Fruit fly (Drosophila melanogaster) whole organism: ENCODE data around the gene bor.

Source experiments
- CG8478 ChIP-seq: fragments of >200 bp; optimal IDR thresholded peaks from 2 replicates; lab custom pipeline; 2018; ENCODE audit warnings: inconsistent platforms
- Dll ChIP-seq: fragments of >200 bp; optimal IDR thresholded peaks from 2 replicates; lab custom pipeline; 2017
- EcR ChIP-seq, 2 experiments: fragments of >200 bp; optimal IDR thresholded peaks; 2 replicates each; lab custom pipeline; 2017; ENCODE audit warnings: missing biosample characterization in 2 of 2, missing genetic modification characterization in 2 of 2, missing genetic modification reagents in 2 of 2
- pan ChIP-seq: fragments of >200 bp; optimal IDR thresholded peaks from 2 replicates; lab custom pipeline; 2017
- psq ChIP-seq: fragments of >200 bp; optimal IDR thresholded peaks from 2 replicates; lab custom pipeline; 2017
- usp ChIP-seq: fragments of >200 bp; optimal IDR thresholded peaks from 2 replicates; lab custom pipeline; 2017; ENCODE audit warnings: missing biosample characterization, missing genetic modification characterization, mixed read lengths

The bor gene

DNA sequence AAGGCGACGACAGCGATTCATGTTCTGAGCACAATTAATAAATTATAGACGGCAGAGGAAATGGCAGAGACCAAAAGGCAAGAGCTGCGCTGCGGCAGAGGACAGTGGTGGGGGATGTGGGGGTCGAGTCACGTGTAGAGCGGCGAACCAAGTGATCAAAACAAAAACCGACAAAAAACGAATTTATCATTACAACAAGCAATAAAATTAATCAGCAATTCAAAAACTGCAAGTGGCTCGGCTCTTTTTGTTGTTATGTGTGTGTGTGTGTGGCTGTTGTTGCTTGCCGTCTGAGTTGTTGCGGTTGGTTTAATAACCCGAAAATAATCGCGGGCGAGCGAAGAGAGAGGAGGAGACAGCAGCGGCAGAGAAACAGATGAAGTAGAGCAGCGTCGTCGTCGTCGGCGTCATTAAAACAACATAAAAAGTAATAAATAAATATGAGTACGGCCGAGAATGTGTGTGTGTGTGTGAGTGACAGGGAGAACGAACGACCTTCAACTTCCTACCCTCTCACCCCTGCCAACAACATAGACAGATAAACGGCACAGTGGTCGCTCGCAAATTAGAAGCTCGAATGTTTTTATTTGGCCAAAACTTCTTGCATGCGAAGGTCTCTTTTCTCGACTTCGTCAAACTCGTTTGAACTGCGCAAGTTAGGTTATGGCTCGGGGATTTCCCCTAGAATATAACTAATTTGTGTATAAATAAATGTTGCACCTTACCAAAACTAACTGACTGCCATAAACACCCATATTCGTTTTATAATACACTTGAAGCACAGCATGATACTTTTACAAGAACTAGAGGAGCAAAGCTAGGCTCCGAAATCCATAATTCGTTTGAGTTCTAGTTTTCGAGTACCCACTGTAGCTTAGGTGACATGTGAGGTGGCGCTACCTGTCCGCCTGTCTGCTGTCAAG, 32.3 kb downstream of the bor start:
- TF ChIP-seq pan (lab: Kevin White, UChicago): no peak
- TF ChIP-seq CG8478 (lab: Kevin White, UChicago): no peak
- no peak for TF ChIP-seq usp (GFP tag; lab: Kevin White, UChicago)
- TF ChIP-seq psq (lab: Kevin White, UChicago): no peak
- peak; percentile 7 to 60 for TF ChIP-seq EcR (GFP tag; optimal IDR thresholded peaks at IDR 0.05; lab: Kevin White, UChicago)
- TF ChIP-seq Dll: no peak

DNA sequence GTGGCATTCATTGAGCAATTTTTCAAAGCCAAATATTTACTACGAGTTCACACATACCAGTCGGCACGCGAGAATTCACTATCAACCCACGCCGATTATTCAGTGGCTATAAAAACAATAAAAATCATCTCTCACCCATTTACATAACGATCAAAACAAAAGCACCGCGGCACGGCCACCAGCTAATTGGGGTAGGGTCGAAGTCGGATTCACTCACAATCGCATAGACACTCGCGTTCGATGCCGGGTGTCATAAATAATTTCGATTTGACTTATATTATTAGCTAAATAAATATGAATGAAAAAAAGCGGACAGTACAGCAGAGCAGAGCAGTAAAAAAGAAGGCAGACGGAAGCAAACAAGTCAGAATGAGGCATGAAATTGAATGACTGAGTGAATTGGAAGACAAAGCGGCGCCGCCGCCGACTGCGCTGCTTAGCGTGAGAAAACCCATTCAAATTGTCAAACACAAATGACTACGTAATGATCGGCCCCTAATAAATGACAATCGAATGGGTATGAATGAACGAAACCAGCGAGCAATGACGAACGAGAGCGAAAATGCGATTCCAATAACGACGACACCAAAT, 33.7 kb downstream of the bor start:
- TF ChIP-seq psq (lab: Kevin White, UChicago): no peak
- no peak for TF ChIP-seq CG8478 (lab: Kevin White, UChicago)
- TF ChIP-seq usp (GFP tag; lab: Kevin White, UChicago): no peak
- TF ChIP-seq Dll: no peak
- no peak for TF ChIP-seq pan (lab: Kevin White, UChicago)
- no peak for TF ChIP-seq EcR (GFP tag; optimal IDR thresholded peaks at IDR 0.05; lab: Kevin White, UChicago)

DNA sequence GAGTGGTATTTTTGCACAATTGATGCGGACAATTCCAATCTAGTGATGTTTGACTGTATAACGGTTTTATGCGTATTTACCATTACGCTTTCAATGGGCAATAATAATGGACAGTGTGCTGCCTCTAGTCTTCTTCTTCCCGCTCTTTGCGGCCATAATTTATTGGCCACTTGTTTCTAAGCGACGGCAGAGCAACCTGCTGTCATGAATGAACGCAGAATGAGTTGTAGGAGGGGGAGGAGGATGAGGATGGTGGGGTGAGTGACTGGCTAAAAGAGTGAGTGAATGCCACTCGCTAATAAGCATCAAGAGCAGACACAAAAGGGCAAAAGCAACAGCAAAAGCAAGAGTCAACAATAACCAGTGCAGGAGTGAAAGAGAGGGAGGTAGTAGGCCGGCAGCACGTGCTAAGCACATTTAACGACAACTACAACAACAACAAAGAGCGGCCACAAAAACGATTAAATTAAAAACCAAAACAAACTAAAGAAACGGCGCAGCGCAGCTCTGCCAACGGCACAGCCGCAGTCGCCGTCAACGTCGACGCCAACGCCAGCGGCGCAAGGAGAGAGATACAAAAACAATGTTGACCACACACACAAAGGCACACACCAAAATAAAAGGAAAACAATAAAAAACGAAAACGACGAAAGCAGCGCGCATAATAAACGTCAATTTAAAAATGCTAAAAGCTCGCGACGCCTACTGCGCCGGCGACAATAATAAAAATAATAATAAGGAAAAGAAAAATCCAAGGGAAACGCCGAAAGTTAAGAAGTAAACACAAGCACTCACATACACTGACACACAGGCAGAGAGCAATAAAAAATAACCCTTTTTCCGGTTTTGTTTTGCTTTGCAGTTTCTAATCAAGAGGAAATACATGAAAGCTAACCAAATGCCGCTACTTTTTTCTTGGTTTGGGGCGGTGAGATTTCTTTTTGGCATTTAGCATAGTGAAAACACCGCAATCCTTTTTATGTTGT, 34.9 kb downstream of the bor start:
- no peak for TF ChIP-seq EcR (GFP tag; optimal IDR thresholded peaks at IDR 0.05; lab: Kevin White, UChicago)
- no peak for TF ChIP-seq pan (lab: Kevin White, UChicago)
- no peak for TF ChIP-seq CG8478 (lab: Kevin White, UChicago)
- no peak for TF ChIP-seq Dll
- no peak for TF ChIP-seq usp (GFP tag; lab: Kevin White, UChicago)
- no peak for TF ChIP-seq psq (lab: Kevin White, UChicago)

DNA sequence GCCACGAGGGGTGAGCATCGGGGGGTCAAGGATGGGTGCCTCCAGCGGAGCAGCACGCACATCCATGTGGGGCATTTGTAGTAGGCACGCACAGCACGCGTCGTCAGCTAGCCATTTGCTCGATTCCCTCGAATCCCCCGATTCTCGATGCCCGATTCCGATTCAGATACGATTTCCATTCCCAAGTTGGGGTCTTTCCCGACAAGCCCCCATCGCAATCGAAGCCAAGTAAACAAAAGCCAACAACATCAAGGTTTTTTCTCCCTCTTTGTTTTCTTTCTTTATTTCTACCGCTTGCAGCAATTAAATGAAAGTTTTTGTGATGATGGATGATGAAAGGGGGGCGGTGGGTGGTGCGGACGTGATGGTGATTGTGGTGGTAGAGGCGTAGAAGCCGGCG, 36.8 kb downstream of the bor start:
- TF ChIP-seq EcR (GFP tag; optimal IDR thresholded peaks at IDR 0.05; lab: Kevin White, UChicago): no peak
- TF ChIP-seq Dll: no peak
- TF ChIP-seq CG8478 (lab: Kevin White, UChicago): no peak
- no peak for TF ChIP-seq psq (lab: Kevin White, UChicago)
- no peak for TF ChIP-seq usp (GFP tag; lab: Kevin White, UChicago)
- TF ChIP-seq pan (lab: Kevin White, UChicago): no peak

dm6 chr3R:16225760-16226159, 38.2 kb downstream of the bor start:
- TF ChIP-seq CG8478 (lab: Kevin White, UChicago): no peak
- no peak for TF ChIP-seq psq (lab: Kevin White, UChicago)
- no peak for TF ChIP-seq pan (lab: Kevin White, UChicago)
- TF ChIP-seq usp (GFP tag; lab: Kevin White, UChicago): no peak
- TF ChIP-seq EcR (GFP tag; optimal IDR thresholded peaks at IDR 0.05; lab: Kevin White, UChicago): no peak
- no peak for TF ChIP-seq Dll

- TF ChIP-seq pan (lab: Kevin White, UChicago): no peak
- no peak for TF ChIP-seq usp (GFP tag; lab: Kevin White, UChicago)
- no peak for TF ChIP-seq EcR (GFP tag; optimal IDR thresholded peaks at IDR 0.05; lab: Kevin White, UChicago)
- TF ChIP-seq psq (lab: Kevin White, UChicago): no peak
- no peak for TF ChIP-seq Dll
- no peak for TF ChIP-seq CG8478 (lab: Kevin White, UChicago)
Measured at dm6 chr3R:16225351-16225750, 38.6 kb downstream of the bor start, which contains the start of gene tara. tara (plus strand) TSS chr3R:16225651.

DNA sequence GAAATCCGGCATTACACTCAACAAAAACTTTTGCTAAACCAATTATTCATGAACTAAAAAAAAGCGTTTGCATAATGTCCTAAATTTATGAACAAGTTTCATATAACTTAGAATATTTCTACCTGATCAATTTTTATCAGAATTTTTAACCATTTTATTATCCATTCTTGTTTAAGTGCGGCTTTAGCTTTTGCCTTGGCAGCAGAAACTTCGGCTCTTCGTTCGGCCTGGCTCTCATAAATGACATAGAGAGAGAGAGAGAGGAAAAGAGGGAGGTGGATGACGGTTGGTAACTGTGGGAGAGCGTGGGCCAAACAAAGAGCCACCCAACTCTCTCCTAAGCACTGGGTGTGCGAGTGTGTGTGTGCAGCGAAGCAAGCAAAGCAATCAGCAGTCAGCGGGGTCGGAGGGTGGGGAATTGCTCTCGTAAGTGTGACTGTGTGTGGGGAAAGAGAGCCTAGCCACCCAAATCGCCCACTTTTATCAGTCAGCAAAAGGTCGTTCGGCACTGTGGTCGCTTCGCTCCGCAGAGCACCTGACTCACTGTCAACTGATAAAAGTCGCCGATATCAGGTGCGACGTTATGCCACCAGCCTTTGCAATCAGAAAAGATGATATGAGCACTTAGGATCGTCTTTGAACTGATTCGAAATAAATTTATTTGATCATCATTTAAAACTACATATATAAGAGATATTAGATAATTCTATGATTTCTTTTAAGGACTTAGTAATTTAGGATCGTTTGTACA, 39.3 kb downstream of the bor start:
- TF ChIP-seq psq (lab: Kevin White, UChicago) (no peak), pan (lab: Kevin White, UChicago) (no peak), Dll (peak; percentile 96), EcR (GFP tag; optimal IDR thresholded peaks at IDR 0.05; lab: Kevin White, UChicago) (peak in 1 of 2 experiments; percentile 26)

- TF ChIP-seq Dll (no peak), EcR (GFP tag; optimal IDR thresholded peaks at IDR 0.05; lab: Kevin White, UChicago) (no peak), psq (lab: Kevin White, UChicago) (no peak), usp (GFP tag; lab: Kevin White, UChicago) (no peak), pan (lab: Kevin White, UChicago) (no peak), CG8478 (lab: Kevin White, UChicago) (no peak)
Measured at dm6 chr3R:16223252-16224037, 40.5 kb downstream of the bor start.

dm6 chr3R:16222300-16222903, 41.5 kb downstream of the bor start:
- TF ChIP-seq Dll (no peak), EcR (GFP tag; optimal IDR thresholded peaks at IDR 0.05; lab: Kevin White, UChicago) (peak in 1 of 2 experiments; percentile 83)
